Fruit fly (Drosophila melanogaster): ENCODE results near the gene UbcE2H.

- TF ChIP-seq CG8478 (optimal IDR thresholded peaks at IDR 0.05) (no peak), CTCF (optimal IDR thresholded peaks at IDR 0.05) (no peak)
Observed at dm6 chrX:8101479-8102198, 7.8 kb upstream of the UbcE2H start, which contains the start of gene CG2258.

Data from S2 (cell line).